Worm (Caenorhabditis elegans) whole organism, L2 larva: ENCODE results near the gene Y55F3BL.4.

Experiments
- aly-2 ChIP-seq: fragments of 150-350 bp; optimal IDR thresholded peaks from 2 replicates; lab custom pipeline; 2014; ENCODE audit warnings: missing biosample characterization, missing genetic modification characterization
- blmp-1 ChIP-seq: sonication (generic microtip); optimal IDR thresholded peaks from 2 replicates; lab custom pipeline; 2017; ENCODE audit warnings: missing genetic modification characterization, mild to moderate bottlenecking, missing compliant biosample characterization, antibody characterized with exemption, moderate library complexity; ENCODE audit not compliant: insufficient read depth
- crh-2 ChIP-seq: sonication (generic microtip); optimal IDR thresholded peaks from 2 replicates; lab custom pipeline; 2017; ENCODE audit warnings: missing biosample characterization, missing genetic modification characterization
- lin-11 ChIP-seq: fragments of 150-350 bp; sonication (generic microtip); optimal IDR thresholded peaks from 2 replicates; lab custom pipeline; 2014; ENCODE audit warnings: missing biosample characterization, missing genetic modification characterization, inconsistent platforms, mixed read lengths
- lin-39 ChIP-seq: fragments of 150-350 bp; optimal IDR thresholded peaks from 2 replicates; lab custom pipeline; 2014; ENCODE audit warnings: missing biosample characterization, missing genetic modification reagents, missing genetic modification characterization
- lsy-2 ChIP-seq, 2 experiments: fragments of 150-350 bp in 1 of 2; sonication (generic microtip) in 1 of 2; optimal IDR thresholded peaks; 2 replicates each; lab custom pipeline; 2014 to 2017; ENCODE audit warnings: missing biosample characterization in 2 of 2, missing genetic modification characterization in 2 of 2
- mab-5 ChIP-seq: fragments of 150-350 bp; optimal IDR thresholded peaks from 2 replicates; lab custom pipeline; 2014; ENCODE audit warnings: missing biosample characterization, missing genetic modification characterization
- mdl-1 ChIP-seq, 2 experiments: fragments of 150-350 bp in 1 of 2; sonication (generic microtip) in 1 of 2; optimal IDR thresholded peaks; 2 replicates each; lab custom pipeline; 2017; ENCODE audit warnings: missing biosample characterization in 2 of 2, missing genetic modification characterization in 2 of 2
- nhr-12 ChIP-seq: fragments of 150-350 bp; optimal IDR thresholded peaks from 2 replicates; lab custom pipeline; 2014; ENCODE audit warnings: missing biosample characterization, missing genetic modification characterization
- nhr-77 ChIP-seq: fragments of 150-350 bp; optimal IDR thresholded peaks from 2 replicates; lab custom pipeline; 2014; ENCODE audit warnings: missing biosample characterization, missing genetic modification characterization
- skn-1 ChIP-seq: sonication (generic microtip); optimal IDR thresholded peaks from 2 replicates; lab custom pipeline; 2017; ENCODE audit warnings: missing biosample characterization, missing genetic modification characterization
- unc-39 ChIP-seq: fragments of 150-350 bp; optimal IDR thresholded peaks from 2 replicates; lab custom pipeline; 2014; ENCODE audit warnings: missing biosample characterization, missing genetic modification characterization
- unc-62 ChIP-seq: fragments of 150-350 bp; optimal IDR thresholded peaks from 2 replicates; lab custom pipeline; 2014; ENCODE audit warnings: missing biosample characterization, missing genetic modification reagents, missing genetic modification characterization
- ztf-11 ChIP-seq: sonication (generic microtip); optimal IDR thresholded peaks from 2 replicates; lab custom pipeline; 2017; ENCODE audit warnings: missing biosample characterization, missing genetic modification characterization

DNA sequence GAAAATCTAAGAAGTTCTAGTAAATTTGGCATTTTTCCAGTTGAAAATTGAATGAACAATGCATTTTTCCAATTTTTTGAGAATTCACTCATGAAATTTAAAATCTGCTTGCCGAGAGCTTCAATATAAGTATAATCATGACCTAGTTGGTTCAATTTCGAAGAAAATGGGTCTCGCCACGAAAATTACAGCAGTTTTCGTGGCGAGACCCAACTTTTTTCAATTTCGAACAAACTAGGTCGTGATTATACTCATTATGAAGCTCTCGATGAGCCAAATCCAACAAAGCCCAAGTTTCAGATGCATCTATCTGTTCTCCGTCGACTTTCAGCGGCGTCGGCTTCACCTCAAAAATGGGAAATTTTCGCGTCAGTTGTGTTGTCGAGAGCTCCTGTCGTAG is 4.4 kb upstream of the Y55F3BL.4 start, which contains the start of gene mrpl-46:
- TF ChIP-seq ztf-11 (tag; lab: Kevin White, UChicago) (no peak), nhr-77 (tag; lab: Kevin White, UChicago) (no peak), aly-2 (no peak), crh-2 (tag; lab: Kevin White, UChicago) (no peak), lsy-2 (tag; optimal IDR thresholded peaks at IDR 0.05; lab: Kevin White, UChicago) (no peak), nhr-12 (tag; lab: Kevin White, UChicago) (no peak), mdl-1 (tag; optimal IDR thresholded peaks at IDR 0.05; lab: Kevin White, UChicago) (no peak), lin-39 (tag; lab: Kevin White, UChicago) (no peak), skn-1 (tag; lab: Kevin White, UChicago) (no peak), mab-5 (tag; lab: Kevin White, UChicago) (no peak), lin-11 (tag; lab: Kevin White, UChicago) (no peak), unc-39 (tag; lab: Kevin White, UChicago) (no peak), unc-62 (GFP tag; lab: Kevin White, UChicago) (no peak), blmp-1 (no peak)
